Worm (Caenorhabditis elegans) whole organism, midembryonic: ENCODE measurements around the gene cht-5.

ENCODE experiments used
- T22C8.4 ChIP-seq: fragments of 200-800 bp; sonication (Bioruptor generic); IDR thresholded peaks from 2 replicates; pipeline ENCODE4 v1.3.6; 2022; ENCODE audit warnings: missing genetic modification characterization, missing compliant biosample characterization
- cog-1 ChIP-seq: sonication (generic microtip); optimal IDR thresholded peaks from 2 replicates; lab custom pipeline; 2016; ENCODE audit warnings: missing genetic modification characterization, missing compliant biosample characterization
- klf-2 ChIP-seq: fragments of 200-800 bp; sonication (Bioruptor generic); conservative IDR thresholded peaks from 2 replicates; pipeline ENCODE4 v1.3.6; 2022; ENCODE audit warnings: missing genetic modification reagents, missing genetic modification characterization, missing compliant biosample characterization
- ref-1 ChIP-seq: fragments of 200-800 bp; sonication (Bioruptor generic); conservative IDR thresholded peaks from 2 replicates; pipeline ENCODE4 v1.3.6; 2022; ENCODE audit warnings: missing genetic modification reagents, missing genetic modification characterization, missing compliant biosample characterization

DNA sequence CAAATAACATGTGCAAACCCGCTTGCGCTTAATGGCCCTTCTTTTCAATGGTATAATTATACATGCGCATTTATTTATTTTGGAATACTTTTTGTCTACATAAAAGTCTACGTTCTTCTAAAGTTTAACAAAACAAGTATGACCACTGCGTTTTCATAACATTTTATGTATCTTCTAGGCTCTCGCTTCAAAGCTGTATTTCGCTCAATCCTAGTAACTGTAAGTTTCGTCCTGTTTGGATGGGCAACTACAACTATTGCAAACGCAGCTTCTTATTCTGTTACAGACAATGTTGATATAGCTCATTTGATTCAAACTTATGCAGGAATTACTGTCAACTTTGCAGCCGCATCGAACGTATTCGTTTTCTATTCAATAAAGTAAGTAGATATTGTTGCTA, 35.3 kb downstream of the cht-5 start, which contains the start of gene srsx-27:
- TF ChIP-seq ref-1 (GFP tag; lab: Robert Waterston, UW) = no peak
- TF ChIP-seq cog-1 (tag; lab: Kevin White, UChicago) = no peak
- TF ChIP-seq T22C8.4 (GFP tag; lab: Robert Waterston, UW) = no peak
- no peak for TF ChIP-seq klf-2 (GFP tag; lab: Robert Waterston, UW)
